Fruit fly (Drosophila melanogaster) whole organism, larva: ENCODE data around the gene sno.

Source experiments
- noc ChIP-seq: fragments of 200-800 bp; sonication (Bioruptor generic); optimal IDR thresholded peaks from 3 replicates; lab custom pipeline; 2019; ENCODE audit warnings: missing biosample characterization, mild to moderate bottlenecking, missing genetic modification characterization, moderate library complexity

The sno gene

dm6 chrX:13236516-13237245 is 25.2 kb upstream of the sno start, which contains the start of gene CG32639:
CG32639 (minus strand) TSS chrX:13236566.
- TF ChIP-seq noc (tag; lab: Kevin White, UChicago), result no peak

- TF ChIP-seq noc (tag; lab: Kevin White, UChicago), result no peak
Observed at dm6 chrX:13234738-13235470, 23.4 kb upstream of the sno start.

- TF ChIP-seq noc (tag; lab: Kevin White, UChicago), result peak; percentile 56
Observed at dm6 chrX:13233811-13234737, 22.6 kb upstream of the sno start.

dm6 chrX:13232406-13233195 is 21.1 kb upstream of the sno start:
- TF ChIP-seq noc (tag; lab: Kevin White, UChicago), result no peak

- no peak for TF ChIP-seq noc (tag; lab: Kevin White, UChicago)
Observed at dm6 chrX:13230974-13231373, 19.5 kb upstream of the sno start.

- TF ChIP-seq noc (tag; lab: Kevin White, UChicago), result no peak
Observed at dm6 chrX:13229824-13230223, 18.4 kb upstream of the sno start.

dm6 chrX:13229217-13229616 is 17.7 kb upstream of the sno start:
- TF ChIP-seq noc (tag; lab: Kevin White, UChicago), result no peak

- no peak for TF ChIP-seq noc (tag; lab: Kevin White, UChicago)
Observed at dm6 chrX:13228208-13228606, 16.7 kb upstream of the sno start.

dm6 chrX:13227505-13228207 is 16.2 kb upstream of the sno start:
- TF ChIP-seq noc (tag; lab: Kevin White, UChicago), result no peak

- no peak for TF ChIP-seq noc (tag; lab: Kevin White, UChicago)
Observed at dm6 chrX:13226478-13226877, 15.0 kb upstream of the sno start.

- no peak for TF ChIP-seq noc (tag; lab: Kevin White, UChicago)
Observed at dm6 chrX:13224846-13225245, 13.4 kb upstream of the sno start.

dm6 chrX:13221835-13222234 is 10.4 kb upstream of the sno start:
- no peak for TF ChIP-seq noc (tag; lab: Kevin White, UChicago)

dm6 chrX:13221311-13221710 is 9.8 kb upstream of the sno start:
- TF ChIP-seq noc (tag; lab: Kevin White, UChicago), result no peak

- no peak for TF ChIP-seq noc (tag; lab: Kevin White, UChicago)
Observed at dm6 chrX:13220418-13220817, 8.9 kb upstream of the sno start.
